Worm (Caenorhabditis elegans): ENCODE measurements around the gene C09H10.9.

ce11 chrII:11154957-11155356 is 50.7 kb downstream of the C09H10.9 start:
- TF ChIP-seq tbx-2 (tag; optimal IDR thresholded peaks at IDR 0.05) (no peak), hlh-13 (GFP tag; optimal IDR thresholded peaks at IDR 0.05) (no peak), ztf-16 (tag; optimal IDR thresholded peaks at IDR 0.05) (no peak), hlh-30 (tag; optimal IDR thresholded peaks at IDR 0.05; ENCODE audit: insufficient read depth) (no peak), lim-6 (tag; optimal IDR thresholded peaks at IDR 0.05) (no peak), fkh-6 (tag; optimal IDR thresholded peaks at IDR 0.05) (no peak), ttx-3 (tag; optimal IDR thresholded peaks at IDR 0.05) (no peak), nhr-11 (tag; optimal IDR thresholded peaks at IDR 0.05) (no peak), Y22D7AL.16 (tag; optimal IDR thresholded peaks at IDR 0.05) (no peak), pag-3 (tag; optimal IDR thresholded peaks at IDR 0.05; ENCODE audit: borderline replicate concordance) (no peak), pqm-1 (tag; optimal IDR thresholded peaks at IDR 0.05) (no peak)

Data from whole organism, late embryonic.